Fruit fly (Drosophila melanogaster) whole organism, wandering third instar larva: ENCODE data around the gene Prim2.

Experiments
- Abd-B ChIP-seq: fragments of >200 bp; optimal IDR thresholded peaks from 2 replicates; lab custom pipeline; 2017; ENCODE audit warnings: missing biosample characterization, missing genetic modification characterization
- CG9705 ChIP-seq: fragments of 200-800 bp; sonication (Bioruptor generic); optimal IDR thresholded peaks from 2 replicates; lab custom pipeline; 2018; ENCODE audit warnings: missing biosample characterization, mild to moderate bottlenecking, missing genetic modification characterization
- CrebA ChIP-seq: fragments of 200-800 bp; sonication (Bioruptor generic); optimal IDR thresholded peaks from 2 replicates; lab custom pipeline; 2016; ENCODE audit warnings: missing biosample characterization, mild to moderate bottlenecking, missing genetic modification characterization, borderline replicate concordance
- Dfd ChIP-seq: fragments of >200 bp; optimal IDR thresholded peaks from 2 replicates; lab custom pipeline; 2017; ENCODE audit warnings: missing biosample characterization, missing genetic modification characterization
- Dif ChIP-seq: fragments of 200-275, 200-300 bp; sonication (Bioruptor generic); optimal IDR thresholded peaks from 2 replicates; lab custom pipeline; 2018; ENCODE audit warnings: missing biosample characterization, missing genetic modification characterization; ENCODE audit not compliant: partially characterized antibody
- GATAd ChIP-seq: sonication (Bioruptor generic); optimal IDR thresholded peaks from 2 replicates; lab custom pipeline; 2016; ENCODE audit warnings: missing biosample characterization, missing genetic modification characterization
- HLH106 ChIP-seq: fragments of 200-800 bp; optimal IDR thresholded peaks from 3 replicates; lab custom pipeline; 2019; ENCODE audit warnings: missing biosample characterization, mild to moderate bottlenecking, missing genetic modification characterization, moderate library complexity
- Hnf4 ChIP-seq: fragments of 200-800 bp; sonication (Bioruptor generic); optimal IDR thresholded peaks from 2 replicates; lab custom pipeline; 2016; ENCODE audit warnings: missing biosample characterization, mild to moderate bottlenecking, missing genetic modification characterization
- Hr78 ChIP-seq: fragments of >200 bp; optimal IDR thresholded peaks from 2 replicates; lab custom pipeline; 2017; ENCODE audit warnings: missing biosample characterization, missing genetic modification characterization
- Hr83 ChIP-seq: fragments of 200-300 bp; sonication (Bioruptor generic); optimal IDR thresholded peaks from 2 replicates; lab custom pipeline; 2016; ENCODE audit warnings: missing biosample characterization, mild to moderate bottlenecking, missing genetic modification characterization, moderate library complexity; ENCODE audit not compliant: poor library complexity, severe bottlenecking
- Jra ChIP-seq: sonication (Bioruptor generic); optimal IDR thresholded peaks from 2 replicates; lab custom pipeline; 2016; ENCODE audit warnings: missing biosample characterization, missing genetic modification characterization
- Mio ChIP-seq: sonication (Bioruptor generic); optimal IDR thresholded peaks from 2 replicates; lab custom pipeline; 2016; ENCODE audit warnings: missing biosample characterization, missing genetic modification characterization
- Myc ChIP-seq: fragments of >200 bp; optimal IDR thresholded peaks from 2 replicates; lab custom pipeline; 2017
- N ChIP-seq: fragments of >200 bp; optimal IDR thresholded peaks from 2 replicates; lab custom pipeline; 2018; ENCODE audit warnings: missing biosample characterization, missing external identifiers, missing genetic modification characterization
- OdsH ChIP-seq: fragments of 200-800 bp; sonication (Bioruptor generic); optimal IDR thresholded peaks from 2 replicates; lab custom pipeline; 2016; ENCODE audit warnings: missing biosample characterization, mild to moderate bottlenecking, missing genetic modification characterization
- Rel ChIP-seq, 2 experiments: fragments of 200-800 bp; sonication (Bioruptor generic) in 1 of 2; optimal IDR thresholded peaks; 2 replicates in 1 of 2; 3 replicates in 1 of 2; lab custom pipeline; 2016 to 2019; ENCODE audit warnings: mild to moderate bottlenecking in 2 of 2, missing biosample characterization in 2 of 2, missing genetic modification characterization in 2 of 2, moderate library complexity in 1 of 2
- Sp1 ChIP-seq: fragments of 200-800 bp; sonication (Bioruptor generic); optimal IDR thresholded peaks from 3 replicates; lab custom pipeline; 2019; ENCODE audit warnings: missing biosample characterization, mild to moderate bottlenecking, missing genetic modification characterization, moderate library complexity
- Vsx2 ChIP-seq: fragments of 200-300, 225-300 bp; sonication (Bioruptor generic); optimal IDR thresholded peaks from 2 replicates; lab custom pipeline; 2018; ENCODE audit warnings: missing biosample characterization, missing genetic modification characterization; ENCODE audit not compliant: partially characterized antibody
- br ChIP-seq: fragments of 200-800 bp; sonication (Bioruptor generic); optimal IDR thresholded peaks from 2 replicates; lab custom pipeline; 2016; ENCODE audit warnings: missing biosample characterization, missing genetic modification characterization
- dmrt93B ChIP-seq: fragments of 200-800 bp; sonication (Bioruptor generic); optimal IDR thresholded peaks from 2 replicates; lab custom pipeline; 2018; ENCODE audit warnings: missing biosample characterization, mild to moderate bottlenecking, missing genetic modification characterization
- dsf ChIP-seq: sonication (Bioruptor generic); optimal IDR thresholded peaks from 2 replicates; lab custom pipeline; 2016; ENCODE audit warnings: missing biosample characterization, missing genetic modification characterization, borderline replicate concordance
- ey ChIP-seq: fragments of 200-800 bp; sonication (Bioruptor generic); optimal IDR thresholded peaks from 2 replicates; lab custom pipeline; 2016; ENCODE audit warnings: missing biosample characterization, missing genetic modification characterization
- fru ChIP-seq: fragments of 200-800 bp; sonication (Bioruptor generic); optimal IDR thresholded peaks from 3 replicates; lab custom pipeline; 2016; ENCODE audit warnings: missing biosample characterization, mild to moderate bottlenecking, missing genetic modification characterization
- h ChIP-seq: fragments of 200-800 bp; sonication (Bioruptor generic); optimal IDR thresholded peaks from 3 replicates; lab custom pipeline; 2016; ENCODE audit warnings: missing biosample characterization, mild to moderate bottlenecking, missing genetic modification characterization
- jim ChIP-seq: fragments of 175-275, 200-325 bp; sonication (Bioruptor generic); optimal IDR thresholded peaks from 2 replicates; lab custom pipeline; 2016; ENCODE audit warnings: missing biosample characterization, mild to moderate bottlenecking, missing genetic modification characterization
- pan ChIP-seq: fragments of >200 bp; optimal IDR thresholded peaks from 2 replicates; lab custom pipeline; 2017
- rgr ChIP-seq: fragments of 200-800 bp; sonication (Bioruptor generic); optimal IDR thresholded peaks from 3 replicates; lab custom pipeline; 2016; ENCODE audit warnings: missing biosample characterization, mild to moderate bottlenecking, missing genetic modification characterization
- sage ChIP-seq: fragments of 200-800 bp; sonication (Bioruptor generic); optimal IDR thresholded peaks from 2 replicates; lab custom pipeline; 2016; ENCODE audit warnings: missing biosample characterization, mild to moderate bottlenecking, missing genetic modification characterization
- tai ChIP-seq: sonication (Bioruptor generic); optimal IDR thresholded peaks from 2 replicates; lab custom pipeline; 2016; ENCODE audit warnings: missing biosample characterization, missing genetic modification characterization
- usp ChIP-seq: fragments of >200 bp; optimal IDR thresholded peaks from 2 replicates; lab custom pipeline; 2017; ENCODE audit warnings: missing biosample characterization, missing genetic modification characterization
- woc ChIP-seq: sonication (Bioruptor generic); optimal IDR thresholded peaks from 2 replicates; lab custom pipeline; 2016; ENCODE audit warnings: missing biosample characterization, mild to moderate bottlenecking, missing genetic modification characterization

The Prim2 gene

DNA sequence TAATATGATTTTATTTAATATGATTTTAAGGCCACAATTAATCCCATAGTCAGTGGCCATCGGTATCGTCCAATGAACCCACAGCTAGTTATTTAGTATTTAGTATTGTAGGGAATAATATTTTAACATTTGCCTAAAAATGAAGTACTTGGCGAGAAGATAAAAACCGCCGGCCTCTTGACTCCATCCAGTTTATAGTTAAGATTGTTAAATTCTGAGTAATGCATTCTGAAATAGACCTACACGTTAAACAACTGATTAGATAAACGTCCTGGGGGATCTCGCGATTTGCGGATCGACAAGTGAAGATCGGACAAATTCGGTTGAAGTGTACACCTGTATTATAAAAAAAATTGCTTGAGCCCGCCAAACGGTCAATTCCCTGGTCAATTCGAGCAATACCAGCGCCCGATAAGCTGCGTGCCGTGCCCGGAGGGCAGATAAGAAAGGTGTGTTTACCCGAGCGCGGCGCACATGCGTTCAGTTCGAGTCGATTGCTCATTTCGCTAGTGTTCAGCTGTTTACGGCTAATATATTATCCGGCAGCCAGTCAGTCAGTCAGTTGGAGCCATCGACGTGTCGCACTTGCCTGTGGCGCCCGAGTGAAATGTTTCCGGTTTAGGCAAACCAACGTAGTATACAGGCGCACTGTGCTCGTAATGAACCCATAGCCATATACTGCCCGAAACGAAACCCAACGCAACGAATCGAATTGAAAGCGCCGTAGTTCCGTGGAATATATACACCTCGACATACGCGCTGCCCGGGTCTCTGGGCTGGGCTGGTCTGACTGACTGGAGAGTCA is 25.9 kb upstream of the Prim2 start:
- TF ChIP-seq pan (lab: Kevin White, UChicago) (no peak), jim (no peak), Vsx2 (GFP tag; lab: Kevin White, UChicago) (no peak), ey (GFP tag; lab: Kevin White, UChicago) (no peak), dmrt93B (GFP tag; lab: Kevin White, UChicago) (no peak), sage (GFP tag; lab: Kevin White, UChicago) (no peak), GATAd (GFP tag; lab: Kevin White, UChicago) (no peak), Dif (GFP tag; lab: Kevin White, UChicago) (no peak), fru (GFP tag; lab: Kevin White, UChicago) (no peak), Jra (GFP tag; lab: Kevin White, UChicago) (peak; percentile 0), h (GFP tag; lab: Kevin White, UChicago) (peak; percentile 59), tai (GFP tag; lab: Kevin White, UChicago) (no peak), Sp1 (peak; percentile 5), Rel (GFP tag; optimal IDR thresholded peaks at IDR 0.05; lab: Kevin White, UChicago) (no peak), Rel (tag; optimal IDR thresholded peaks at IDR 0.05; lab: Kevin White, UChicago) (peak; percentile 79), Hr78 (no peak), rgr (GFP tag; lab: Kevin White, UChicago) (no peak), CrebA (GFP tag; lab: Kevin White, UChicago) (no peak), OdsH (no peak), woc (GFP tag; lab: Kevin White, UChicago) (no peak), CG9705 (GFP tag; lab: Kevin White, UChicago) (no peak), usp (GFP tag; lab: Kevin White, UChicago) (no peak), Hr83 (GFP tag; lab: Kevin White, UChicago) (peak; percentile 37), Mio (GFP tag; lab: Kevin White, UChicago) (no peak), Dfd (GFP tag; lab: Kevin White, UChicago) (no peak), dsf (no peak)

dm6 chr3L:20385969-20386370 is 24.6 kb upstream of the Prim2 start:
- TF ChIP-seq Rel (GFP tag; optimal IDR thresholded peaks at IDR 0.05; lab: Kevin White, UChicago) (no peak), Rel (tag; optimal IDR thresholded peaks at IDR 0.05; lab: Kevin White, UChicago) (peak; percentile 76), Abd-B (no peak), Sp1 (peak; percentile 6)

- TF ChIP-seq Sp1 = no peak
- TF ChIP-seq Hr83 (GFP tag; lab: Kevin White, UChicago) = peak; percentile 26
- TF ChIP-seq rgr (GFP tag; lab: Kevin White, UChicago) = peak; percentile 16
These were observed 24.0 kb upstream of the Prim2 start for dm6 chr3L:20385408-20385807.

- TF ChIP-seq Vsx2 (GFP tag; lab: Kevin White, UChicago) (no peak), N (no peak), Hnf4 (GFP tag; lab: Kevin White, UChicago) (no peak), Dfd (GFP tag; lab: Kevin White, UChicago) (no peak), CrebA (GFP tag; lab: Kevin White, UChicago) (no peak), dmrt93B (GFP tag; lab: Kevin White, UChicago) (no peak), br (no peak), GATAd (GFP tag; lab: Kevin White, UChicago) (no peak), jim (no peak), Dif (GFP tag; lab: Kevin White, UChicago) (no peak), Abd-B (no peak), HLH106 (tag; lab: Kevin White, UChicago) (no peak), Sp1 (no peak), dsf (no peak), Jra (GFP tag; lab: Kevin White, UChicago) (no peak), Myc (lab: Kevin White, UChicago) (no peak), Hr78 (no peak)
These were observed 23.6 kb upstream of the Prim2 start for dm6 chr3L:20385006-20385405.
